Worm (Caenorhabditis elegans): ENCODE results near the gene Y73C8C.3.

- TF ChIP-seq nhr-179 (tag; optimal IDR thresholded peaks at IDR 0.05): no peak
- TF ChIP-seq lin-35 (GFP tag; optimal IDR thresholded peaks at IDR 0.05): no peak
- no peak for TF ChIP-seq snpc-1.3 (tag; optimal IDR thresholded peaks at IDR 0.05; ENCODE audit: insufficient read depth)
- no peak for TF ChIP-seq T07F8.4 (tag; optimal IDR thresholded peaks at IDR 0.05)
- TF ChIP-seq ztf-6 (GFP tag; IDR thresholded peaks at IDR 0.05): no peak
- no peak for TF ChIP-seq B0336.3 (GFP tag; IDR thresholded peaks at IDR 0.05)
- TF ChIP-seq snpc-4 (GFP tag; optimal IDR thresholded peaks at IDR 0.05): no peak
- no peak for TF ChIP-seq snpc-4 (tag; optimal IDR thresholded peaks at IDR 0.05)
- no peak for TF ChIP-seq pha-4 (tag; optimal IDR thresholded peaks at IDR 0.05)
- TF ChIP-seq fkh-3 (tag; optimal IDR thresholded peaks at IDR 0.05): no peak
- TF ChIP-seq lsl-1 (GFP tag; optimal IDR thresholded peaks at IDR 0.05): no peak
- TF ChIP-seq bed-2 (GFP tag; IDR thresholded peaks at IDR 0.05): peak; percentile 22; the same call in 1 of the 2 replicates
- no peak for TF ChIP-seq dpff-1 (tag; optimal IDR thresholded peaks at IDR 0.05)
- TF ChIP-seq repo-1 (tag; optimal IDR thresholded peaks at IDR 0.05): no peak
- TF ChIP-seq Y95B8A.8 (GFP tag; IDR thresholded peaks at IDR 0.05): no peak
Observed at ce11 chrV:3132116-3132515, 17.0 kb downstream of the Y73C8C.3 start.
